Worm (Caenorhabditis elegans) whole organism, young adult: Measurements from ENCODE around the gene W10G11.1.
A peak's percentile ranks its signal among the peaks of the same experiment; 100 is the strongest.

ENCODE experiments used
- B0019.2 ChIP-seq: fragments of 200-800 bp; sonication (Bioruptor generic); conservative IDR thresholded peaks from 2 replicates; pipeline ENCODE4 v1.3.6; 2022; ENCODE audit warnings: missing genetic modification reagents, missing genetic modification characterization, missing compliant biosample characterization
- B0336.3 ChIP-seq: fragments of 200-800 bp; sonication (Bioruptor generic); IDR thresholded peaks from 2 replicates; pipeline ENCODE4 v1.3.6; 2022; ENCODE audit warnings: missing genetic modification characterization, missing compliant biosample characterization
- C06A6.2 ChIP-seq: fragments of 200-800 bp; sonication (Bioruptor generic); conservative IDR thresholded peaks from 2 replicates; pipeline ENCODE4 v1.3.6; 2022; ENCODE audit warnings: missing genetic modification characterization, missing compliant biosample characterization
- F33H1.4 ChIP-seq: fragments of 200-800 bp; sonication (Bioruptor generic); IDR thresholded peaks from 2 replicates; pipeline ENCODE4 v1.3.6; 2022; ENCODE audit warnings: missing genetic modification reagents, missing genetic modification characterization, missing compliant biosample characterization
- F39B2.1 ChIP-seq: fragments of 200-800 bp; sonication (Bioruptor generic); IDR thresholded peaks from 2 replicates; pipeline ENCODE4 v1.3.6; 2022; ENCODE audit warnings: missing genetic modification reagents, missing genetic modification characterization, missing compliant biosample characterization
- F49E8.2 ChIP-seq: sonication (generic microtip); optimal IDR thresholded peaks from 3 replicates; lab custom pipeline; 2017; ENCODE audit warnings: missing genetic modification characterization, mild to moderate bottlenecking, missing compliant biosample characterization, antibody characterized with exemption, moderate library complexity; ENCODE audit not compliant: insufficient read depth
- F55B11.4 ChIP-seq: sonication (generic microtip); optimal IDR thresholded peaks from 2 replicates; lab custom pipeline; 2016; ENCODE audit warnings: missing compliant biosample characterization, missing genetic modification characterization, borderline replicate concordance; ENCODE audit not compliant: insufficient read depth
- K11D2.4 ChIP-seq: fragments of 200-800 bp; sonication (Bioruptor generic); IDR thresholded peaks from 2 replicates; pipeline ENCODE4 v1.3.6; 2022; ENCODE audit warnings: missing genetic modification reagents, missing genetic modification characterization, missing compliant biosample characterization
- K12H6.12 ChIP-seq: fragments of 200-800 bp; sonication (Bioruptor generic); optimal IDR thresholded peaks from 2 replicates; lab custom pipeline; 2018; ENCODE audit warnings: mild to moderate bottlenecking, missing genetic modification characterization, missing compliant biosample characterization
- Y53F4B.3 ChIP-seq: fragments of 200-800 bp; sonication (Bioruptor generic); IDR thresholded peaks from 2 replicates; pipeline ENCODE4 v1.3.6; 2022; ENCODE audit warnings: missing genetic modification reagents, missing genetic modification characterization, missing compliant biosample characterization
- Y56A3A.18 ChIP-seq: fragments of 200-800 bp; sonication (Bioruptor generic); IDR thresholded peaks from 2 replicates; pipeline ENCODE4 v1.3.6; 2022; ENCODE audit warnings: missing genetic modification reagents, missing genetic modification characterization, missing compliant biosample characterization
- Y79H2A.3 ChIP-seq: fragments of 200-800 bp; sonication (Bioruptor generic); conservative IDR thresholded peaks from 2 replicates; pipeline ENCODE4 v1.3.6; 2022; ENCODE audit warnings: missing genetic modification reagents, missing genetic modification characterization, missing compliant biosample characterization
- ama-1 ChIP-seq, 3 experiments: fragments of 150-350 bp in 1 of 3; sonication (generic microtip) in 2 of 3; optimal IDR thresholded peaks; 2 replicates each; lab custom pipeline; 2014 to 2018; ENCODE audit warnings: missing biosample characterization in 2 of 3, missing genetic modification characterization in 2 of 3, missing genetic modification reagents in 2 of 3
- aptf-3 ChIP-seq: fragments of 200-800 bp; sonication (Bioruptor generic); IDR thresholded peaks from 2 replicates; pipeline ENCODE4 v1.3.6; 2022; ENCODE audit warnings: missing genetic modification characterization, missing compliant biosample characterization
- atf-7 ChIP-seq: sonication (generic microtip); optimal IDR thresholded peaks from 2 replicates; lab custom pipeline; 2017; ENCODE audit warnings: mild to moderate bottlenecking, missing genetic modification characterization, missing compliant biosample characterization
- athp-1 ChIP-seq: sonication (generic microtip); optimal IDR thresholded peaks from 2 replicates; lab custom pipeline; 2017; ENCODE audit warnings: mild to moderate bottlenecking, missing genetic modification characterization, missing compliant biosample characterization
- attf-5 ChIP-seq: fragments of 200-800 bp; sonication (Bioruptor generic); optimal IDR thresholded peaks from 2 replicates; lab custom pipeline; 2018; ENCODE audit warnings: mild to moderate bottlenecking, missing genetic modification characterization, missing compliant biosample characterization
- attf-6 ChIP-seq: fragments of 200-800 bp; sonication (Bioruptor generic); IDR thresholded peaks from 2 replicates; pipeline ENCODE4 v1.3.6; 2022; ENCODE audit warnings: missing genetic modification reagents, missing genetic modification characterization, missing compliant biosample characterization
- bed-1 ChIP-seq: fragments of 200-800 bp; sonication (Bioruptor generic); IDR thresholded peaks from 2 replicates; pipeline ENCODE4 v1.3.6; 2022; ENCODE audit warnings: missing genetic modification reagents, missing genetic modification characterization, missing compliant biosample characterization
- ceh-91 ChIP-seq: fragments of 200-800 bp; sonication (Bioruptor generic); IDR thresholded peaks from 2 replicates; pipeline ENCODE4 v1.3.6; 2022; ENCODE audit warnings: missing genetic modification reagents, missing genetic modification characterization, missing compliant biosample characterization
- dpff-1 ChIP-seq: sonication (generic microtip); optimal IDR thresholded peaks from 2 replicates; lab custom pipeline; 2017; ENCODE audit warnings: mild to moderate bottlenecking, missing genetic modification characterization, missing compliant biosample characterization
- dpl-1 ChIP-seq: fragments of 150-350 bp; optimal IDR thresholded peaks from 2 replicates; lab custom pipeline; 2014; ENCODE audit warnings: missing biosample characterization, missing genetic modification reagents, missing genetic modification characterization
- efl-1 ChIP-seq: fragments of 150-350 bp; optimal IDR thresholded peaks from 2 replicates; lab custom pipeline; 2014; ENCODE audit warnings: missing biosample characterization, missing genetic modification reagents, missing genetic modification characterization
- egl-44 ChIP-seq: fragments of 200-800 bp; sonication (Bioruptor generic); IDR thresholded peaks from 2 replicates; pipeline ENCODE4 v1.3.6; 2022; ENCODE audit warnings: missing genetic modification reagents, missing genetic modification characterization, missing compliant biosample characterization
- egrh-3 ChIP-seq: fragments of 200-800 bp; sonication (Bioruptor generic); IDR thresholded peaks from 2 replicates; pipeline ENCODE4 v1.3.6; 2022; ENCODE audit warnings: missing genetic modification reagents, missing genetic modification characterization, missing compliant biosample characterization
- hmg-1.2 ChIP-seq: fragments of 200-800 bp; sonication (Bioruptor generic); IDR thresholded peaks from 2 replicates; pipeline ENCODE4 v1.3.6; 2022; ENCODE audit warnings: missing genetic modification reagents, missing genetic modification characterization, missing compliant biosample characterization
- hrde-1 ChIP-seq: sonication (generic microtip); optimal IDR thresholded peaks from 2 replicates; lab custom pipeline; 2016; ENCODE audit warnings: missing genetic modification characterization, mild to moderate bottlenecking, missing compliant biosample characterization, moderate library complexity, missing genotype, missing genetic modification reagents, borderline replicate concordance
- lag-1 ChIP-seq: fragments of 200-800 bp; sonication (Bioruptor generic); IDR thresholded peaks from 2 replicates; pipeline ENCODE4 v1.3.6; 2022; ENCODE audit warnings: missing genetic modification reagents, missing genetic modification characterization, missing compliant biosample characterization
- let-526 ChIP-seq: fragments of 200-800 bp; sonication (Bioruptor generic); IDR thresholded peaks from 2 replicates; pipeline ENCODE4 v1.3.6; 2022; ENCODE audit warnings: missing genetic modification reagents, missing genetic modification characterization, missing compliant biosample characterization
- let-607 ChIP-seq, 2 experiments: fragments of 200-800 bp in 1 of 2; sonication (Bioruptor generic) in 1 of 2; sonication (generic microtip) in 1 of 2; optimal IDR thresholded peaks; 2 replicates each; lab custom pipeline; 2016 to 2018; ENCODE audit warnings: mild to moderate bottlenecking in 2 of 2, missing compliant biosample characterization in 2 of 2, missing genetic modification characterization in 2 of 2, moderate library complexity in 2 of 2, missing genotype in 1 of 2
- lsy-27 ChIP-seq: sonication (generic microtip); optimal IDR thresholded peaks from 2 replicates; lab custom pipeline; 2017; ENCODE audit warnings: missing genetic modification characterization, mild to moderate bottlenecking, missing compliant biosample characterization, antibody characterized with exemption, missing genotype, borderline replicate concordance; ENCODE audit not compliant: insufficient read depth
- madf-10 ChIP-seq: sonication (generic microtip); optimal IDR thresholded peaks from 2 replicates; lab custom pipeline; 2016; ENCODE audit warnings: mild to moderate bottlenecking, missing genetic modification characterization, missing compliant biosample characterization
- madf-6 ChIP-seq: fragments of 200-800 bp; sonication (Bioruptor generic); IDR thresholded peaks from 2 replicates; pipeline ENCODE4 v1.3.6; 2022; ENCODE audit warnings: missing genetic modification reagents, missing genetic modification characterization, missing compliant biosample characterization
- madf-8 ChIP-seq: fragments of 200-800 bp; sonication (Bioruptor generic); conservative IDR thresholded peaks from 2 replicates; pipeline ENCODE4 v1.3.6; 2022; ENCODE audit warnings: missing genetic modification reagents, missing genetic modification characterization, missing compliant biosample characterization
- mcd-1 ChIP-seq: fragments of 200-800 bp; sonication (Bioruptor generic); IDR thresholded peaks from 2 replicates; pipeline ENCODE4 v1.3.6; 2022; ENCODE audit warnings: missing genetic modification reagents, missing genetic modification characterization, missing compliant biosample characterization
- mxl-1 ChIP-seq: sonication (generic microtip); optimal IDR thresholded peaks from 2 replicates; lab custom pipeline; 2016; ENCODE audit warnings: missing genetic modification characterization, missing compliant biosample characterization
- nfyb-1 ChIP-seq: fragments of 200-800 bp; sonication (Bioruptor generic); IDR thresholded peaks from 2 replicates; pipeline ENCODE4 v1.3.6; 2022; ENCODE audit warnings: missing genetic modification reagents, missing genetic modification characterization, missing compliant biosample characterization
- nhr-120 ChIP-seq: fragments of 200-800 bp; sonication (Bioruptor generic); IDR thresholded peaks from 2 replicates; pipeline ENCODE4 v1.3.6; 2022; ENCODE audit warnings: missing genetic modification characterization, missing compliant biosample characterization
- nhr-179 ChIP-seq: sonication (generic microtip); optimal IDR thresholded peaks from 2 replicates; lab custom pipeline; 2016; ENCODE audit warnings: mild to moderate bottlenecking, missing genetic modification characterization, missing compliant biosample characterization
- pbrm-1 ChIP-seq: fragments of 200-800 bp; sonication (Bioruptor generic); IDR thresholded peaks from 2 replicates; pipeline ENCODE4 v1.3.6; 2022; ENCODE audit warnings: missing genetic modification reagents, missing genetic modification characterization, missing compliant biosample characterization
- sdz-38 ChIP-seq: sonication (generic microtip); optimal IDR thresholded peaks from 2 replicates; lab custom pipeline; 2016; ENCODE audit warnings: missing genotype, missing genetic modification characterization, missing compliant biosample characterization
- snpc-1.3 ChIP-seq: sonication (generic microtip); optimal IDR thresholded peaks from 2 replicates; lab custom pipeline; 2017; ENCODE audit warnings: missing genetic modification characterization, mild to moderate bottlenecking, missing compliant biosample characterization, antibody characterized with exemption, moderate library complexity, missing genotype, missing genetic modification reagents; ENCODE audit not compliant: insufficient read depth
- sptf-2 ChIP-seq: fragments of 200-800 bp; sonication (Bioruptor generic); optimal IDR thresholded peaks from 2 replicates; lab custom pipeline; 2018; ENCODE audit warnings: mild to moderate bottlenecking, missing genetic modification characterization, missing compliant biosample characterization
- tbx-9 ChIP-seq: sonication (generic microtip); optimal IDR thresholded peaks from 2 replicates; lab custom pipeline; 2016; ENCODE audit warnings: borderline replicate concordance, missing genetic modification characterization, inconsistent platforms, missing compliant biosample characterization
- zfh-2 ChIP-seq: fragments of 200-800 bp; sonication (Bioruptor generic); conservative IDR thresholded peaks from 2 replicates; pipeline ENCODE4 v1.3.6; 2022; ENCODE audit warnings: missing genetic modification reagents, missing genetic modification characterization, missing compliant biosample characterization
- zim-3 ChIP-seq: sonication (generic microtip); optimal IDR thresholded peaks from 2 replicates; lab custom pipeline; 2017; ENCODE audit warnings: mild to moderate bottlenecking, missing genetic modification characterization, moderate library complexity, missing compliant biosample characterization
- ztf-25 ChIP-seq: fragments of 200-800 bp; sonication (Bioruptor generic); IDR thresholded peaks from 2 replicates; pipeline ENCODE4 v1.3.6; 2022; ENCODE audit warnings: missing genetic modification reagents, missing genetic modification characterization, missing compliant biosample characterization
- ztf-28 ChIP-seq: fragments of 200-800 bp; sonication (Bioruptor generic); IDR thresholded peaks from 2 replicates; pipeline ENCODE4 v1.3.6; 2022; ENCODE audit warnings: missing genetic modification reagents, missing genetic modification characterization, missing compliant biosample characterization

Gene W10G11.1

DNA sequence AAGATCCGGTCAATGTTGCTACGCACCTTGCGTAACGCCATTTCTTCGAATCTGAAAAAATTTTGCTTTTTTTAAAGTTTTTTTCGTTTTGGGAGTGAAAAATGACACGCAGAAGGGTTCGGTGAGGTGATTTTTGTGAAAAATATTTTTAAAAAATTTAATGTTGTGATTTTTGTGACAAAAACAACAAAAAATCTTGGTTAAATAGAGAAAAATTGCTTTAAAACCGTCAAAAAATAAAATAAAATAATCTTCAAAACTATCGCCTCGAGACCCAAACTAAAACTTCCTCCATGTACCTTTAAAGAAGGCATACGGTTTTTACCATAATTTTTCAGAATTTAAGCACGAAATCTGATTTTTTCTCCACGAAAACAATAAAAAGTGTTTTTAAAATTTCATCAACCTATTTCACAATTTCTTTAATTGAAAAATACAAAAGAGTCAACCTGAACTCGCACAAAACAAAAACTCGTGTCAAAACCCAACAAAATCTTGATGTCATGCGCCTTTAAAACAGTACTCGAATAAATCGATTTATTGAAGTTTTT is 14.0 kb downstream of the W10G11.1 start, which contains the start of gene apd-3 (continued):
- TF ChIP-seq ztf-25 (GFP tag; lab: Robert Waterston, UW) (no peak), attf-5 (GFP tag; lab: Kevin White, UChicago) (no peak), F55B11.4 (tag; lab: Kevin White, UChicago) (no peak), zim-3 (tag; lab: Kevin White, UChicago) (no peak), tbx-9 (no peak), aptf-3 (GFP tag; lab: Robert Waterston, UW) (no peak), bed-1 (no peak), egl-44 (no peak), snpc-1.3 (tag; lab: Kevin White, UChicago) (peak; percentile 19), F49E8.2 (tag; lab: Kevin White, UChicago) (no peak), C06A6.2 (GFP tag; lab: Robert Waterston, UW) (no peak), efl-1 (peak; percentile 27), B0336.3 (GFP tag; lab: Robert Waterston, UW) (no peak), ama-1 (optimal IDR thresholded peaks at IDR 0.05; lab: Kevin White, UChicago) (no peak), ama-1 (GFP tag; optimal IDR thresholded peaks at IDR 0.05; lab: Kevin White, UChicago) (no peak), sdz-38 (tag; lab: Kevin White, UChicago) (no peak), hrde-1 (tag; lab: Kevin White, UChicago) (no peak), lsy-27 (no peak), nhr-120 (GFP tag; lab: Robert Waterston, UW) (no peak), hmg-1.2 (GFP tag; lab: Robert Waterston, UW) (no peak), F33H1.4 (GFP tag; lab: Robert Waterston, UW) (peak; percentile 93), nhr-179 (no peak), B0019.2 (GFP tag; lab: Robert Waterston, UW) (no peak), pbrm-1 (GFP tag; lab: Robert Waterston, UW) (no peak), mcd-1 (GFP tag; lab: Robert Waterston, UW) (peak; percentile 32; the same call in 1 of the 2 replicates), K12H6.12 (tag; lab: Kevin White, UChicago) (no peak), ztf-28 (GFP tag; lab: Robert Waterston, UW) (no peak), madf-10 (tag; lab: Kevin White, UChicago) (no peak), nfyb-1 (GFP tag; lab: Robert Waterston, UW) (no peak), lag-1 (no peak), zfh-2 (GFP tag; lab: Robert Waterston, UW) (no peak), K11D2.4 (no peak), Y53F4B.3 (GFP tag; lab: Robert Waterston, UW) (no peak), dpff-1 (tag; lab: Kevin White, UChicago) (no peak), let-607 (tag; optimal IDR thresholded peaks at IDR 0.05; lab: Kevin White, UChicago) (no peak), ceh-91 (GFP tag; lab: Robert Waterston, UW) (0 out of 2 replicates have a peak, but pooled peaks have one; percentile 38), F39B2.1 (GFP tag; lab: Robert Waterston, UW) (no peak), let-526 (GFP tag; lab: Robert Waterston, UW) (no peak), madf-8 (GFP tag; lab: Robert Waterston, UW) (peak; percentile 82), dpl-1 (no peak), attf-6 (GFP tag; lab: Robert Waterston, UW) (no peak), mxl-1 (no peak), Y56A3A.18 (GFP tag; lab: Robert Waterston, UW) (no peak), atf-7 (tag; lab: Kevin White, UChicago) (no peak), Y79H2A.3 (GFP tag; lab: Robert Waterston, UW) (no peak), sptf-2 (GFP tag; lab: Kevin White, UChicago) (no peak), egrh-3 (GFP tag; lab: Robert Waterston, UW) (no peak), madf-6 (GFP tag; lab: Robert Waterston, UW) (peak; percentile 95), athp-1 (no peak)
